Fruit fly (Drosophila melanogaster): ENCODE results near the gene ScsbetaA.

Gene ScsbetaA

dm6 chr3R:8938494-8939404 is at the start of gene ScsbetaA:
Gene ScsbetaA (plus strand): TSS chr3R:8938724.
- TF ChIP-seq D1 (tag; optimal IDR thresholded peaks at IDR 0.05) (peak; percentile 49), CG14655 (GFP tag; optimal IDR thresholded peaks at IDR 0.05) (no peak), CG8301 (tag; optimal IDR thresholded peaks at IDR 0.05) (no peak), CG17806 (tag; optimal IDR thresholded peaks at IDR 0.05) (no peak), Pif1B (GFP tag; optimal IDR thresholded peaks at IDR 0.05) (no peak), Snoo (tag; optimal IDR thresholded peaks at IDR 0.05) (no peak), CG12605 (GFP tag; IDR thresholded peaks at IDR 0.05) (no peak), CG34367 (tag; optimal IDR thresholded peaks at IDR 0.05) (no peak), EcR (GFP tag; optimal IDR thresholded peaks at IDR 0.05) (peak; percentile 49), CG8159 (tag; optimal IDR thresholded peaks at IDR 0.05) (peak; percentile 14)

dm6 chr3R:8890441-8890840 is 48.1 kb upstream of the ScsbetaA start:
- TF ChIP-seq CG10348 (GFP tag; IDR thresholded peaks at IDR 0.05) (no peak), Ets98B (GFP tag; IDR thresholded peaks at IDR 0.05) (peak; percentile 38), CG12605 (GFP tag; IDR thresholded peaks at IDR 0.05) (no peak), D1 (tag; optimal IDR thresholded peaks at IDR 0.05) (no peak), CG14655 (GFP tag; optimal IDR thresholded peaks at IDR 0.05) (peak; percentile 0), Pif1B (GFP tag; optimal IDR thresholded peaks at IDR 0.05) (no peak), gl (tag; optimal IDR thresholded peaks at IDR 0.05) (peak; percentile 38), CG13204 (GFP tag; optimal IDR thresholded peaks at IDR 0.05) (no peak), CG17806 (tag; optimal IDR thresholded peaks at IDR 0.05) (peak; percentile 8), CG8301 (tag; optimal IDR thresholded peaks at IDR 0.05) (no peak), Snoo (tag; optimal IDR thresholded peaks at IDR 0.05) (peak; percentile 11), CG15710 (tag; optimal IDR thresholded peaks at IDR 0.05) (peak; percentile 26), CG8159 (tag; optimal IDR thresholded peaks at IDR 0.05) (peak; percentile 14), CG4496 (GFP tag; IDR thresholded peaks at IDR 0.05) (peak; percentile 55; the same call in 1 of the 3 replicates), fd96Ca (GFP tag; IDR thresholded peaks at IDR 0.05) (no peak)

DNA sequence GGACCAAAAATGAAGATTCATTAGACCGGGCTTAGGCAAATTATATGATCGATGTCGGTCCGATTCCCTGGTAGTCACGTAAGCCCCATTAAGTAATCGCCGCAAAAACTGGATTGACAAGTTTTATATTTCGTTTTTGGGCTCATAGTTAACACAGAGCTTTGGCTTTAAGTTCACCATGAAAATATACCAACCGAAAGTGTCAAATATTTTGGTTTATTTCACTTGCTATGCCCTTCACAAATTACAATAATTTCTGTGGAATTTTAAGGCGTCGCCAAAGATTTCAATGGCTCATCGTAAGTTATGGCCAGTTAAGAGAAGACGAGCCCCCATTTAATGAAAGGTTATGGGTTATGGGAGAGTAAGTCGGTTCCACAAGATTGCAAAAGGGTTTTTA is 46.8 kb upstream of the ScsbetaA start:
- no peak for TF ChIP-seq D1 (tag; optimal IDR thresholded peaks at IDR 0.05)
- TF ChIP-seq CG12605 (GFP tag; IDR thresholded peaks at IDR 0.05): no peak
- no peak for TF ChIP-seq CG13204 (GFP tag; optimal IDR thresholded peaks at IDR 0.05)
- TF ChIP-seq CG8159 (tag; optimal IDR thresholded peaks at IDR 0.05): no peak

- TF ChIP-seq fd96Ca (GFP tag; IDR thresholded peaks at IDR 0.05) (no peak), gl (tag; optimal IDR thresholded peaks at IDR 0.05) (no peak), CG17806 (tag; optimal IDR thresholded peaks at IDR 0.05) (peak; percentile 1), CG15710 (tag; optimal IDR thresholded peaks at IDR 0.05) (no peak), rn (GFP tag; IDR thresholded peaks at IDR 0.05) (peak; percentile 31; the same call in 1 of the 2 replicates), CG8301 (tag; optimal IDR thresholded peaks at IDR 0.05) (no peak), CG8159 (tag; optimal IDR thresholded peaks at IDR 0.05) (no peak), CG32121 (GFP tag; IDR thresholded peaks at IDR 0.05) (peak; percentile 73), Ets98B (GFP tag; IDR thresholded peaks at IDR 0.05) (peak; percentile 64; the same call in 1 of the 2 replicates), CG34367 (tag; optimal IDR thresholded peaks at IDR 0.05) (no peak), CG13204 (GFP tag; optimal IDR thresholded peaks at IDR 0.05) (no peak), CG9948 (tag; optimal IDR thresholded peaks at IDR 0.05) (no peak), CG4496 (GFP tag; IDR thresholded peaks at IDR 0.05) (peak; percentile 37; the same call in 2 of the 3 replicates), Pif1B (GFP tag; optimal IDR thresholded peaks at IDR 0.05) (no peak), D1 (tag; optimal IDR thresholded peaks at IDR 0.05) (no peak), CG10348 (GFP tag; IDR thresholded peaks at IDR 0.05) (no peak), CG12605 (GFP tag; IDR thresholded peaks at IDR 0.05) (no peak), Pif1A (GFP tag; optimal IDR thresholded peaks at IDR 0.05) (peak; percentile 32), Snoo (tag; optimal IDR thresholded peaks at IDR 0.05) (no peak), EcR (GFP tag; optimal IDR thresholded peaks at IDR 0.05) (no peak), CG14655 (GFP tag; optimal IDR thresholded peaks at IDR 0.05) (no peak)
Measured at dm6 chr3R:8892993-8893670, 45.4 kb upstream of the ScsbetaA start.

- TF ChIP-seq CG14655 (GFP tag; optimal IDR thresholded peaks at IDR 0.05): peak; percentile 75
- TF ChIP-seq CG8301 (tag; optimal IDR thresholded peaks at IDR 0.05): peak; percentile 81
- no peak for TF ChIP-seq EcR (GFP tag; optimal IDR thresholded peaks at IDR 0.05)
- TF ChIP-seq CG17806 (tag; optimal IDR thresholded peaks at IDR 0.05): peak; percentile 42
- peak; percentile 41 for TF ChIP-seq CG8159 (tag; optimal IDR thresholded peaks at IDR 0.05)
- TF ChIP-seq CG4496 (GFP tag; IDR thresholded peaks at IDR 0.05): peak; percentile 81
- TF ChIP-seq gl (tag; optimal IDR thresholded peaks at IDR 0.05): no peak
- TF ChIP-seq CG9948 (tag; optimal IDR thresholded peaks at IDR 0.05): peak; percentile 30
- 0 out of 2 replicates have a peak, but pooled peaks have one; percentile 21 for TF ChIP-seq CG10348 (GFP tag; IDR thresholded peaks at IDR 0.05)
- TF ChIP-seq CG34367 (tag; optimal IDR thresholded peaks at IDR 0.05): no peak
- TF ChIP-seq fd96Ca (GFP tag; IDR thresholded peaks at IDR 0.05): 0 out of 3 replicates have a peak, but pooled peaks have one; percentile 38
- TF ChIP-seq Pif1B (GFP tag; optimal IDR thresholded peaks at IDR 0.05): peak; percentile 41
- no peak for TF ChIP-seq D1 (tag; optimal IDR thresholded peaks at IDR 0.05)
- peak; percentile 43 for TF ChIP-seq CG15710 (tag; optimal IDR thresholded peaks at IDR 0.05)
- peak; percentile 30; the same call in 1 of the 2 replicates for TF ChIP-seq rn (GFP tag; IDR thresholded peaks at IDR 0.05)
- TF ChIP-seq CG32121 (GFP tag; IDR thresholded peaks at IDR 0.05): peak; percentile 81
- TF ChIP-seq CG13204 (GFP tag; optimal IDR thresholded peaks at IDR 0.05): no peak
- peak; percentile 73; the same call in 1 of the 2 replicates for TF ChIP-seq CG12605 (GFP tag; IDR thresholded peaks at IDR 0.05)
- peak; percentile 38 for TF ChIP-seq Pif1A (GFP tag; optimal IDR thresholded peaks at IDR 0.05)
- TF ChIP-seq Ets98B (GFP tag; IDR thresholded peaks at IDR 0.05): peak; percentile 83
- TF ChIP-seq Snoo (tag; optimal IDR thresholded peaks at IDR 0.05): peak; percentile 35
Measured at dm6 chr3R:8896740-8897139, 41.8 kb upstream of the ScsbetaA start.
